Fruit fly (Drosophila melanogaster) whole organism, embryonic: Measurements from ENCODE around the gene tHMG1.
A peak's percentile ranks its signal among the peaks of the same experiment; 100 is the strongest.

Experiments used
- Abd-B ChIP-seq: fragments of 200-800 bp; sonication (Bioruptor generic); optimal IDR thresholded peaks from 2 replicates; lab custom pipeline; 2018; ENCODE audit warnings: missing biosample characterization, mild to moderate bottlenecking, missing genetic modification characterization, moderate library complexity
- Atf3 ChIP-seq: fragments of 200-800 bp; sonication (Bioruptor generic); optimal IDR thresholded peaks from 3 replicates; lab custom pipeline; 2016; ENCODE audit warnings: missing biosample characterization, missing genetic modification characterization
- CG1024 ChIP-seq: fragments of 200-800 bp; sonication (Bioruptor generic); IDR thresholded peaks from 2 replicates; pipeline ENCODE4 v1.3.6; 2022; ENCODE audit warnings: missing biosample characterization, missing genetic modification characterization
- CG10543 ChIP-seq: fragments of 200-800 bp; sonication (Bioruptor generic); optimal IDR thresholded peaks from 3 replicates; lab custom pipeline; 2017; ENCODE audit warnings: missing biosample characterization, mild to moderate bottlenecking, missing genetic modification characterization, moderate library complexity
- CG10654 ChIP-seq: fragments of 200-800 bp; sonication (Bioruptor generic); optimal IDR thresholded peaks from 2 replicates; lab custom pipeline; 2016; ENCODE audit warnings: missing biosample characterization, missing genetic modification characterization
- CG11456 ChIP-seq: fragments of 200-800 bp; sonication (Bioruptor generic); IDR thresholded peaks from 3 replicates; pipeline ENCODE4 v1.3.6; 2022; ENCODE audit warnings: missing biosample characterization, missing genetic modification characterization
- CG12769 ChIP-seq: fragments of 200-800 bp; sonication (Bioruptor generic); optimal IDR thresholded peaks from 2 replicates; lab custom pipeline; 2019; ENCODE audit warnings: missing biosample characterization, mild to moderate bottlenecking, missing genetic modification characterization, moderate library complexity
- CG12942 ChIP-seq: fragments of 200-800 bp; sonication (Bioruptor generic); optimal IDR thresholded peaks from 3 replicates; lab custom pipeline; 2016; ENCODE audit warnings: missing biosample characterization, missing genetic modification characterization
- CG18599 ChIP-seq: fragments of 200-800 bp; sonication (Bioruptor generic); optimal IDR thresholded peaks from 3 replicates; lab custom pipeline; 2017; ENCODE audit warnings: missing biosample characterization, missing genetic modification characterization, mild to moderate bottlenecking, moderate library complexity, missing genetic modification reagents
- CG2678 ChIP-seq: fragments of 200-800 bp; sonication (Bioruptor generic); optimal IDR thresholded peaks from 3 replicates; lab custom pipeline; 2019; ENCODE audit warnings: missing biosample characterization, mild to moderate bottlenecking, missing genetic modification characterization, moderate library complexity
- CG31388 ChIP-seq: fragments of 200-800 bp; sonication (Bioruptor generic); optimal IDR thresholded peaks from 2 replicates; lab custom pipeline; 2016; ENCODE audit warnings: missing biosample characterization, missing genetic modification characterization
- CG34224 ChIP-seq: fragments of 200-800 bp; sonication (Bioruptor generic); IDR thresholded peaks from 3 replicates; pipeline ENCODE4 v1.3.6; 2022; ENCODE audit warnings: missing biosample characterization, missing genetic modification characterization; ENCODE audit not compliant: partially characterized antibody
- CG3847 ChIP-seq: fragments of 200-800 bp; sonication (Bioruptor generic); IDR thresholded peaks from 2 replicates; pipeline ENCODE4 v1.3.6; 2022; ENCODE audit warnings: missing biosample characterization, missing genetic modification characterization
- CG6175 ChIP-seq: fragments of 200-800 bp; sonication (Bioruptor generic); IDR thresholded peaks from 3 replicates; pipeline ENCODE4 v1.3.6; 2022; ENCODE audit warnings: missing biosample characterization, missing genetic modification characterization
- CrebB ChIP-seq: fragments of 200-800 bp; sonication (Bioruptor generic); optimal IDR thresholded peaks from 3 replicates; lab custom pipeline; 2018; ENCODE audit warnings: missing biosample characterization, mild to moderate bottlenecking, missing genetic modification characterization
- D19A ChIP-seq: fragments of 200-800 bp; optimal IDR thresholded peaks from 3 replicates; lab custom pipeline; 2019; ENCODE audit warnings: missing biosample characterization, mild to moderate bottlenecking, missing genetic modification characterization, moderate library complexity
- Dip3 ChIP-seq: fragments of 200-800 bp; sonication (Bioruptor generic); optimal IDR thresholded peaks from 3 replicates; lab custom pipeline; 2016; ENCODE audit warnings: missing biosample characterization, missing genetic modification characterization
- ERR ChIP-seq: fragments of 200-800 bp; sonication (Bioruptor generic); optimal IDR thresholded peaks from 2 replicates; lab custom pipeline; 2016; ENCODE audit warnings: missing biosample characterization, missing genetic modification characterization
- Eip74EF ChIP-seq, 2 experiments: fragments of 200-800 bp in 1 of 2; fragments of >200 bp in 1 of 2; sonication (Bioruptor generic) in 1 of 2; optimal IDR thresholded peaks; 2 replicates each; lab custom pipeline; 2017 to 2019; ENCODE audit warnings: missing biosample characterization in 2 of 2, missing genetic modification characterization in 2 of 2, mild to moderate bottlenecking in 1 of 2, moderate library complexity in 1 of 2
- Hey ChIP-seq: fragments of 200-800 bp; sonication (Bioruptor generic); optimal IDR thresholded peaks from 3 replicates; lab custom pipeline; 2018; ENCODE audit warnings: missing biosample characterization, mild to moderate bottlenecking, missing genetic modification characterization
- Mrtf ChIP-seq: fragments of 200-800 bp; sonication (Bioruptor generic); IDR thresholded peaks from 3 replicates; pipeline ENCODE4 v1.3.6; 2022; ENCODE audit warnings: missing biosample characterization, missing genetic modification characterization
- Myb ChIP-seq: fragments of 200-800 bp; sonication (Bioruptor generic); optimal IDR thresholded peaks from 2 replicates; lab custom pipeline; 2016; ENCODE audit warnings: missing biosample characterization, missing genetic modification characterization
- Nf-YC ChIP-seq: fragments of 200-800 bp; optimal IDR thresholded peaks from 3 replicates; lab custom pipeline; 2019; ENCODE audit warnings: missing biosample characterization, mild to moderate bottlenecking, missing genetic modification characterization, moderate library complexity
- Usf ChIP-seq: fragments of 200-800 bp; sonication (Bioruptor generic); optimal IDR thresholded peaks from 2 replicates; lab custom pipeline; 2017; ENCODE audit warnings: missing genotype, missing biosample characterization, missing genetic modification characterization
- Xbp1 ChIP-seq: fragments of 200-800 bp; sonication (Bioruptor generic); optimal IDR thresholded peaks from 3 replicates; lab custom pipeline; 2016; ENCODE audit warnings: missing biosample characterization, mild to moderate bottlenecking, missing genetic modification characterization
- amos ChIP-seq: fragments of 200-800 bp; sonication (Bioruptor generic); IDR thresholded peaks from 2 replicates; pipeline ENCODE4 v1.3.6; 2022; ENCODE audit warnings: missing biosample characterization, missing genetic modification characterization; ENCODE audit not compliant: partially characterized antibody
- bsh ChIP-seq, 2 experiments: fragments of 200-800 bp; sonication (Bioruptor generic); optimal IDR thresholded peaks; 2 replicates each; lab custom pipeline; 2017 to 2018; ENCODE audit warnings: mild to moderate bottlenecking in 2 of 2, missing biosample characterization in 2 of 2, missing genetic modification characterization in 2 of 2, moderate library complexity in 1 of 2
- cad ChIP-seq: fragments of >200 bp; optimal IDR thresholded peaks from 2 replicates; lab custom pipeline; 2017; ENCODE audit warnings: missing biosample characterization, missing genetic modification characterization
- chinmo ChIP-seq: fragments of 200-800 bp; sonication (Bioruptor generic); IDR thresholded peaks from 4 replicates; pipeline ENCODE4 v1.3.6; 2022; ENCODE audit warnings: missing biosample characterization, missing genetic modification characterization; ENCODE audit not compliant: partially characterized antibody
- dan ChIP-seq: fragments of 200-800 bp; sonication (Bioruptor generic); IDR thresholded peaks from 2 replicates; pipeline ENCODE4 v1.3.6; 2022; ENCODE audit warnings: missing biosample characterization, missing genetic modification characterization
- gem ChIP-seq: fragments of 200-800 bp; sonication (Bioruptor generic); optimal IDR thresholded peaks from 2 replicates; lab custom pipeline; 2019; ENCODE audit warnings: missing biosample characterization, mild to moderate bottlenecking, missing genetic modification characterization, moderate library complexity
- h ChIP-seq: fragments of >200 bp; optimal IDR thresholded peaks from 2 replicates; lab custom pipeline; 2017
- mld ChIP-seq: fragments of 200-800 bp; sonication (Bioruptor generic); IDR thresholded peaks from 3 replicates; pipeline ENCODE4 v1.3.6; 2022; ENCODE audit warnings: missing biosample characterization, missing genetic modification characterization; ENCODE audit not compliant: partially characterized antibody
- nom ChIP-seq: fragments of 200-800 bp; sonication (Bioruptor generic); optimal IDR thresholded peaks from 2 replicates; lab custom pipeline; 2017; ENCODE audit warnings: missing biosample characterization, missing genetic modification characterization, mild to moderate bottlenecking, moderate library complexity, missing genetic modification reagents
- sd ChIP-seq: fragments of 200-800 bp; sonication (Bioruptor generic); optimal IDR thresholded peaks from 3 replicates; lab custom pipeline; 2018; ENCODE audit warnings: missing biosample characterization, mild to moderate bottlenecking, missing genetic modification characterization, moderate library complexity
- sr ChIP-seq: fragments of 200-800 bp; sonication (Bioruptor generic); IDR thresholded peaks from 3 replicates; pipeline ENCODE4 v1.3.6; 2022; ENCODE audit warnings: missing biosample characterization, missing genetic modification characterization
- z ChIP-seq: fragments of 200-800 bp; sonication (Bioruptor generic); IDR thresholded peaks from 3 replicates; pipeline ENCODE4 v1.3.6; 2022; ENCODE audit warnings: missing biosample characterization, missing genetic modification characterization

tHMG1 gene

dm6 chr3R:22539762-22540161, 48.1 kb downstream of the tHMG1 start, which contains the start of gene CG5326 (continued):
- TF ChIP-seq CG3847 (no peak), CG10543 (peak; percentile 24)
- TF ChIP-seq, all 482 proteins: peak for 14

dm6 chr3R:22540686-22541085, 49.1 kb downstream of the tHMG1 start:
- TF ChIP-seq CG12942 (GFP tag; lab: Kevin White, UChicago) (no peak), CG31388 (no peak), cad (GFP tag; lab: Kevin White, UChicago) (no peak), Atf3 (GFP tag; lab: Kevin White, UChicago) (no peak), chinmo (GFP tag; lab: Robert Waterston, UW) (0 out of 4 replicates have a peak, but pooled peaks have one; percentile 85), Nf-YC (tag; lab: Kevin White, UChicago) (no peak), bsh (GFP tag; optimal IDR thresholded peaks at IDR 0.05; lab: Kevin White, UChicago) (no peak), Hey (tag; lab: Kevin White, UChicago) (no peak), CG2678 (no peak), ERR (GFP tag; lab: Kevin White, UChicago) (no peak), z (no peak), Dip3 (no peak), Eip74EF (GFP tag; optimal IDR thresholded peaks at IDR 0.05; lab: Kevin White, UChicago) (peak in 1 of 2 experiments; percentile 62), h (no peak), Mrtf (GFP tag; lab: Robert Waterston, UW) (no peak), CG12769 (tag; lab: Kevin White, UChicago) (peak; percentile 62), mld (GFP tag; lab: Robert Waterston, UW) (no peak), CG10654 (no peak), nom (no peak), CG34224 (no peak), Myb (GFP tag; lab: Kevin White, UChicago) (no peak), amos (GFP tag; lab: Robert Waterston, UW) (no peak), CG6175 (GFP tag; lab: Robert Waterston, UW) (no peak), CG11456 (no peak), gem (no peak), sd (tag; lab: Kevin White, UChicago) (peak; percentile 56), CrebB (tag; lab: Kevin White, UChicago) (no peak), D19A (tag; lab: Kevin White, UChicago) (no peak), CG1024 (no peak), sr (GFP tag; lab: Robert Waterston, UW) (no peak), Abd-B (GFP tag; lab: Kevin White, UChicago) (no peak), dan (no peak), CG18599 (GFP tag; lab: Kevin White, UChicago) (no peak), Xbp1 (no peak), Usf (no peak)
